Fruit fly (Drosophila melanogaster): ENCODE data around the gene CycT.

CycT gene

DNA sequence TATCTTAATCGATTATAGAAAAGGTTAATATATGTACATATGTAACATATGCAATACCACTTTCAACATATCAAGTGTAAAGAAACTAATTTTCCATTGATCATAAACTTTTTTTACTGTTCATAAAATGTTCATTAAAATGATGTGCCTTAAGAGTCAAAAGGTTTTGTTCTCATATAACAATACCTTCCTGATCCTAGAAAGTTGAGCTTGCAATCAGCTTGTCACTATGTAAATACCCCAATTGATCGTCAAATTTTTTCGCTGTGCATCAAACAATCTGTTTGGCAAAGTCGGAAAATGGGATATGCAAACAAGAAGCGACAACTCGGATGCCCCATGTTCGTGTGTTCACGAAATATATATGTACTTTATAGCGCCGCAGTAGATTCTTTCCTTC is 32.5 kb upstream of the CycT start (continued):
- TF ChIP-seq CG8319 (GFP tag; optimal IDR thresholded peaks at IDR 0.05) (no peak), Hr38 (GFP tag; optimal IDR thresholded peaks at IDR 0.05) (no peak), CG6854 (GFP tag; optimal IDR thresholded peaks at IDR 0.05) (no peak), CG9139 (GFP tag; optimal IDR thresholded peaks at IDR 0.05) (no peak), spab (GFP tag; optimal IDR thresholded peaks at IDR 0.05) (no peak), CG7368 (GFP tag; optimal IDR thresholded peaks at IDR 0.05) (peak; percentile 13), net (GFP tag; optimal IDR thresholded peaks at IDR 0.05) (peak; percentile 7), vri (GFP tag; optimal IDR thresholded peaks at IDR 0.05) (no peak), CG6163 (GFP tag; IDR thresholded peaks at IDR 0.05) (no peak), CG3032 (tag; optimal IDR thresholded peaks at IDR 0.05) (peak; percentile 30), CG16779 (tag; optimal IDR thresholded peaks at IDR 0.05) (no peak), Ets96B (tag; optimal IDR thresholded peaks at IDR 0.05) (peak; percentile 17)

DNA sequence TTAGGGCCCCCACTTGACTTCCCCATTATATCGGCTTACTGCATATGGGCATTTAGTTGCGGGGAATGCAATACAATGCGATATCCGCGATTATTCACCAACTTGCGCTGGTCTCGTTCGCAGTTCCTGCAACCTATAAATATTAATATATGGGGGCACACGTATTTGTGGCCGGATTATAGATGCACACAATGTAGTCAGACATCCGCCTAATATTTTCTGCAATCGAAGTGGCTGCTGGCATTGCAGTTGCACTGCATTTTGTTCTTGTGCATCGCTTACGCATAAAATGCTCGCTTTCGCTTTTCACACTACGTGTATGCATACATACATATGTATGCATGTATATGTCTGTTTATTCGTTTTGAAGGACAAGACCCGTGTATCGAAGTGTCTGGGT is 31.1 kb upstream of the CycT start:
- peak; percentile 78 for TF ChIP-seq dsx (GFP tag; optimal IDR thresholded peaks at IDR 0.05; ENCODE audit: poor library complexity, severe bottlenecking)
- no peak for TF ChIP-seq Met (GFP tag; optimal IDR thresholded peaks at IDR 0.05)

DNA sequence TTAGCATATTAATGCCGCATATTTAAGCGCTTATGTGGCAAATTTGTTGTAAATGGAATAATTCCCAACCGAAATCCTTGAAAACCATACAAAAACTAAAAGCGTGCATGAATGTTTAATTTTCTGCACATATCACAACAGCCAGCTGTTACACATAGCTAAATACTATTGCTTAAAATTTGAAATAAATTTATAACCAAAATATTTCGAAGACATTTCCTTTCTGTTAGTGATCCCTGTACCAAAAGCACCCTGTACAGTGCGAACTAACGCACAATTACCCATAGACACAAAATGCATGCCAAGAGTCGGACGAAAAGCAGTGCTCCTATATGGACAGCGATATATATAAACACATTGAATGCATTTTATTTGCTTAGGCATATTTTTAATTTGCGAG is 30.3 kb upstream of the CycT start:
- TF ChIP-seq CG7368 (GFP tag; optimal IDR thresholded peaks at IDR 0.05) = no peak
- TF ChIP-seq fkh (GFP tag; optimal IDR thresholded peaks at IDR 0.05) = no peak
- TF ChIP-seq CG15336 (GFP tag; IDR thresholded peaks at IDR 0.05) = peak; percentile 31; the same call in 1 of the 2 replicates
- TF ChIP-seq pdm3 (GFP tag; optimal IDR thresholded peaks at IDR 0.05) = peak; percentile 25
- no peak for TF ChIP-seq CG3032 (tag; optimal IDR thresholded peaks at IDR 0.05)
- no peak for TF ChIP-seq Sox102F (GFP tag; optimal IDR thresholded peaks at IDR 0.05)
- TF ChIP-seq fd59A (GFP tag; optimal IDR thresholded peaks at IDR 0.05) = no peak
- no peak for TF ChIP-seq Ets21C (GFP tag; optimal IDR thresholded peaks at IDR 0.05)
- TF ChIP-seq spab (GFP tag; optimal IDR thresholded peaks at IDR 0.05) = no peak
- TF ChIP-seq eg (GFP tag; IDR thresholded peaks at IDR 0.05) = no peak; the same call in 1 of the 3 replicates
- TF ChIP-seq salr (GFP tag; optimal IDR thresholded peaks at IDR 0.05) = peak; percentile 3 to 77
- no peak for TF ChIP-seq CG11902 (GFP tag; optimal IDR thresholded peaks at IDR 0.05)
- no peak for TF ChIP-seq CG8119 (GFP tag; IDR thresholded peaks at IDR 0.05)
- TF ChIP-seq CG6163 (GFP tag; IDR thresholded peaks at IDR 0.05) = no peak; the same call in 2 of the 3 replicates
- no peak for TF ChIP-seq topi (GFP tag; optimal IDR thresholded peaks at IDR 0.05)
- no peak for TF ChIP-seq Hr39 (GFP tag; optimal IDR thresholded peaks at IDR 0.05)
- no peak for TF ChIP-seq Gug (GFP tag; IDR thresholded peaks at IDR 0.05)
- TF ChIP-seq CG6854 (GFP tag; optimal IDR thresholded peaks at IDR 0.05) = no peak
- no peak for TF ChIP-seq vri (GFP tag; optimal IDR thresholded peaks at IDR 0.05)
- no peak for TF ChIP-seq CG10669 (GFP tag; optimal IDR thresholded peaks at IDR 0.05)
- TF ChIP-seq net (GFP tag; optimal IDR thresholded peaks at IDR 0.05) = peak; percentile 32
- peak; percentile 30 for TF ChIP-seq CG10631 (GFP tag; optimal IDR thresholded peaks at IDR 0.05)
- no peak for TF ChIP-seq CG9139 (GFP tag; optimal IDR thresholded peaks at IDR 0.05)
- TF ChIP-seq fd85E (GFP tag; optimal IDR thresholded peaks at IDR 0.05) = no peak
- TF ChIP-seq dsx (GFP tag; optimal IDR thresholded peaks at IDR 0.05; ENCODE audit: poor library complexity, severe bottlenecking) = no peak
- TF ChIP-seq CG4318 (GFP tag; optimal IDR thresholded peaks at IDR 0.05) = peak; percentile 45
- peak; percentile 31; the same call in 1 of the 2 replicates for TF ChIP-seq CG11294 (GFP tag; IDR thresholded peaks at IDR 0.05)
- no peak for TF ChIP-seq cyc (GFP tag; optimal IDR thresholded peaks at IDR 0.05)
- no peak for TF ChIP-seq Lpt (GFP tag; optimal IDR thresholded peaks at IDR 0.05)
- peak; percentile 77 for TF ChIP-seq CG32006 (GFP tag; optimal IDR thresholded peaks at IDR 0.05)
- no peak for TF ChIP-seq CG11762 (GFP tag; optimal IDR thresholded peaks at IDR 0.05; ENCODE audit: insufficient read depth)
- TF ChIP-seq Ets96B (tag; optimal IDR thresholded peaks at IDR 0.05) = no peak
- peak; percentile 59 for TF ChIP-seq Hr4 (GFP tag; optimal IDR thresholded peaks at IDR 0.05)
- peak; percentile 26 for TF ChIP-seq Sox14 (GFP tag; optimal IDR thresholded peaks at IDR 0.05)
- no peak for TF ChIP-seq CG8319 (GFP tag; optimal IDR thresholded peaks at IDR 0.05)
- TF ChIP-seq acj6 (GFP tag; optimal IDR thresholded peaks at IDR 0.05) = peak; percentile 41
- TF ChIP-seq svp (GFP tag) = no peak
- no peak for TF ChIP-seq esn (GFP tag; optimal IDR thresholded peaks at IDR 0.05)
- TF ChIP-seq CG16779 (tag; optimal IDR thresholded peaks at IDR 0.05) = no peak
- peak; percentile 5 for TF ChIP-seq CG6808 (GFP tag; optimal IDR thresholded peaks at IDR 0.05)
- no peak for TF ChIP-seq Hr38 (GFP tag; optimal IDR thresholded peaks at IDR 0.05)
- no peak for TF ChIP-seq Eip75B (GFP tag; optimal IDR thresholded peaks at IDR 0.05)
- no peak for TF ChIP-seq CG1621 (tag; optimal IDR thresholded peaks at IDR 0.05)
- no peak for TF ChIP-seq dac (GFP tag; optimal IDR thresholded peaks at IDR 0.05)
- TF ChIP-seq CG3919 (GFP tag; optimal IDR thresholded peaks at IDR 0.05) = no peak
